Worm (Caenorhabditis elegans): Measurements from ENCODE around the gene dhhc-4.

dhhc-4 gene

DNA sequence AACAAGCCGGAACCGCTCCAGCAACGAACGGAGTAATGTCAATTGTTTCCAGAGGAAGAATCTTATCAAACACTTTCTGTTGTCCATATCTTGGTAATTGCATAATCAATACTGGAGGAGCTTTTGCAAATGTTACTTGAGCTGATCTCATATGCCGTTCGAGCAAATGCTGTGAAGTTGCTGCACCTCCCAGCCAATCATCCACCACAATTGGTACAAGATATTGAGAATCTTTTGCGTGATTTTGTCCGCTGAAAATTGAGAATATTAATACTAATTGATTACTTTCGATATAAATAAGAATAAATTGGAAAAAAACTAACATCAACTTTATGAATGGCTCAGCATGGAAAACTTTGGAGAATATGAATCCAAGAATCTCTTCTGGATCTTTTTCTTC is 32.1 kb upstream of the dhhc-4 start:
- no peak for TF ChIP-seq ztf-29 (GFP tag; IDR thresholded peaks at IDR 0.05)
- TF ChIP-seq cog-1 (tag; optimal IDR thresholded peaks at IDR 0.05) = no peak
- TF ChIP-seq flt-1 (GFP tag; IDR thresholded peaks at IDR 0.05) = no peak
- TF ChIP-seq ztf-23 (GFP tag; IDR thresholded peaks at IDR 0.05) = no peak
- TF ChIP-seq med-1 (GFP tag; optimal IDR thresholded peaks at IDR 0.05; ENCODE audit: insufficient read depth) = no peak
- TF ChIP-seq T22C8.4 (GFP tag; IDR thresholded peaks at IDR 0.05) = no peak
- no peak for TF ChIP-seq klf-2 (GFP tag; conservative IDR thresholded peaks at IDR 0.05)
- TF ChIP-seq ref-1 (GFP tag; conservative IDR thresholded peaks at IDR 0.05) = no peak
- no peak for TF ChIP-seq tab-1 (GFP tag; IDR thresholded peaks at IDR 0.05)

DNA sequence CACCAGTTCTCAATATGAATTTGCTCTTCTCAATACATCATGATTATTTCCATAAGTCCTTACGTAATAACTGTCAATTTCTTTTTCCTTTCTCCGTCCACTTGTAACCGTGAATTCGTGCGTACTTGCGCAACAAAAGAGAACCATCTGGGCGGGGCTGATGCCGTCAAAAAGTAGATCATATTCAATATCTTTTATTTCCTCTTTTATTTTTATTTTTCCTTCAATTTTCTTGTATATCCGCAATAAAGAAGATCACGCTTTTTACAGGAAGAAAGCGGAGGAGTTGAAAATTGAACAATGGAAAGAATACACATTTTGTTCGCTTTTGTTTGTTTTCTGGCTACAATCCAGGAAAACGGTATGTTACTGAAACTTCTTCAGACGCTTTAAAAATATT is 25.3 kb upstream of the dhhc-4 start, which contains the start of gene mam-7:
mam-7 (plus strand) TSS at position 301 of the 400 bp plus-strand sequence.
- TF ChIP-seq ref-1 (GFP tag; conservative IDR thresholded peaks at IDR 0.05) (no peak), T22C8.4 (GFP tag; IDR thresholded peaks at IDR 0.05) (no peak), ztf-23 (GFP tag; IDR thresholded peaks at IDR 0.05) (no peak)

DNA sequence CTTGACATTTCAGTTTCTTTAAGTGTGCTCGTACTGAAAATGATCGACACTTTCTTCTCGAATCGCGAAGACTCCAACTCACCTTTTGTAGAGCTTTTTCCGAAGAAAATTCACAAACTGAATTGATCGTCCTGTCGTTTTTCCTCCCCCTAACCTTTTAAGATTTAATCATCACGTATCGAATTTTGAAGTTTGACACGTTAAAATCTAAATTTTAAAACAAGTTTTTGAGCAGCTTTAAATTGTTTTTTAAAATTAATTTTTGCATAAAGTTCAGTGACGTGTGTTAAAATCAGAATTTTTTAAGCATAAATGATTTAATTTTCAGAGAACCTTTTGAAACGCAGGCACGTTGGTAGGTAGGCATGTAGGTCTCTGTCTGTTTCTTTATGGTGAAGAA is 23.7 kb upstream of the dhhc-4 start, which contains the start of gene alg-4:
alg-4 (minus strand) TSS at position 101 of the 400 bp plus-strand sequence.
- no peak for TF ChIP-seq ztf-23 (GFP tag; IDR thresholded peaks at IDR 0.05)
- TF ChIP-seq ztf-29 (GFP tag; IDR thresholded peaks at IDR 0.05) = no peak
- no peak for TF ChIP-seq ref-1 (GFP tag; conservative IDR thresholded peaks at IDR 0.05)
- TF ChIP-seq klf-2 (GFP tag; conservative IDR thresholded peaks at IDR 0.05) = no peak
- TF ChIP-seq T22C8.4 (GFP tag; IDR thresholded peaks at IDR 0.05) = no peak
- TF ChIP-seq tab-1 (GFP tag; IDR thresholded peaks at IDR 0.05) = no peak
- TF ChIP-seq flt-1 (GFP tag; IDR thresholded peaks at IDR 0.05) = no peak
- no peak for TF ChIP-seq cog-1 (tag; optimal IDR thresholded peaks at IDR 0.05)
- no peak for TF ChIP-seq med-1 (GFP tag; optimal IDR thresholded peaks at IDR 0.05; ENCODE audit: insufficient read depth)

DNA sequence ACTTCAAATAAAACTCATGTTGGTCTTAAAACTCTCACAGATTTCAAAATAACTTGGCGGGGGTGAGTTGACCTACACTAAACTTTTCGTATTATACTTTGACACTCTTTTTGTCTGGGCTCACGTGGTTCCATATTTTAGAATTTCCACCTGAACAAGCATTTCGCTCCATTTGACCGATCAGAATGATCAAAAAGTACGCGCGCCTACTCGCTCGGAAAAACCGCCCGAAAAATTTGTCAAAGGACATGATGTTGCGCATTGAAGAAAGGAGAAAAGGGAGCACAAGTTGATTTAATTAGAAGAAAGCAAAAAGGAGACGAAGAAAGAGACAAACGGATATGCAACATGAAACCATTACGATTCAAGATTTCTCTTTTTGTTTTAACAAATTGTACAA is 18.7 kb upstream of the dhhc-4 start:
- TF ChIP-seq flt-1 (GFP tag; IDR thresholded peaks at IDR 0.05) (no peak), T22C8.4 (GFP tag; IDR thresholded peaks at IDR 0.05) (no peak), ztf-29 (GFP tag; IDR thresholded peaks at IDR 0.05) (no peak), tab-1 (GFP tag; IDR thresholded peaks at IDR 0.05) (no peak), klf-2 (GFP tag; conservative IDR thresholded peaks at IDR 0.05) (no peak), med-1 (GFP tag; optimal IDR thresholded peaks at IDR 0.05; ENCODE audit: insufficient read depth) (no peak), ztf-23 (GFP tag; IDR thresholded peaks at IDR 0.05) (no peak), ref-1 (GFP tag; conservative IDR thresholded peaks at IDR 0.05) (no peak)

DNA sequence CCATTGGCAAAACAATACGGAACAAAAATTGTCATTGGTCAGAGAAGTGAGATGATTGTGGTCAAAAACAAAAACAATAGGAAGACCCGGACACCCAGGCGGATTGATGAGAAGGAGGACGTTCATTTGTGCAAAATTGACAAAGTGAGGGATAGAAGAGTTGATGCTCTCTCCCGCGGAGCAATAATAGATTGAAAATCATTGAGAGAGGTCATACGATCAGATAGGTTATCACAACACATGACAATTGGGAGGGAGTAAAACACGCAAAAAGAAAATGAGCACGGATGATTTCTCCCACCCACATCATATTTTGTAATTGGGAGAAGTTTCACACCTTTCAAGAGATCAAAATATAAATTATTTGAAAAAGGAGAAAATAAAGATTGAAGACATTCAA is 18.0 kb upstream of the dhhc-4 start:
- TF ChIP-seq ztf-29 (GFP tag; IDR thresholded peaks at IDR 0.05) (no peak), tab-1 (GFP tag; IDR thresholded peaks at IDR 0.05) (no peak), med-1 (GFP tag; optimal IDR thresholded peaks at IDR 0.05; ENCODE audit: insufficient read depth) (no peak), ztf-23 (GFP tag; IDR thresholded peaks at IDR 0.05) (no peak), ref-1 (GFP tag; conservative IDR thresholded peaks at IDR 0.05) (no peak), klf-2 (GFP tag; conservative IDR thresholded peaks at IDR 0.05) (no peak), cog-1 (tag; optimal IDR thresholded peaks at IDR 0.05) (no peak), T22C8.4 (GFP tag; IDR thresholded peaks at IDR 0.05) (no peak), flt-1 (GFP tag; IDR thresholded peaks at IDR 0.05) (no peak)

DNA sequence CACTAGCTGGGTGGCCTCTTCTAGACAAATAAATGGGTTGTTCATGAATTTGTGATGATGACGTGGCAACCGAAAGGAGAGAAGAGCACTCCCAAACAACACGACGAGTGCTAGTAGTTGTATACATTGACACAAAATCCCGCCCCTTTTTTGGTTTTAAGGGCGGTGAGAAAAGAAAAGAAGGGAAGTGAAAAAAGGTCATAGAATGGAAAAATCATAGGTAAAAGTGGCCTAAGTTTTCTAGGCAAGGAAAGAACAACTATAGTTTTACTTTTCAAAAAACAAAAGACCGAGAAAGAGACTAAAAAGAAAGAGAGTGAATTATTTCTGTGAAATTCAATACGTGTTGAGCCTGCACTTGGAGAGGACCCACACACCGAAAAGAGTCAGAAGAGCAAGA is 11.2 kb upstream of the dhhc-4 start, which contains the start of gene ZK757.2:
ZK757.2 (minus strand) TSS at position 101 of the 400 bp plus-strand sequence.
- TF ChIP-seq flt-1 (GFP tag; IDR thresholded peaks at IDR 0.05) = no peak
- TF ChIP-seq cog-1 (tag; optimal IDR thresholded peaks at IDR 0.05) = no peak
- no peak for TF ChIP-seq tab-1 (GFP tag; IDR thresholded peaks at IDR 0.05)
- TF ChIP-seq ztf-23 (GFP tag; IDR thresholded peaks at IDR 0.05) = no peak
- no peak for TF ChIP-seq ref-1 (GFP tag; conservative IDR thresholded peaks at IDR 0.05)
- TF ChIP-seq T22C8.4 (GFP tag; IDR thresholded peaks at IDR 0.05) = no peak
- TF ChIP-seq med-1 (GFP tag; optimal IDR thresholded peaks at IDR 0.05; ENCODE audit: insufficient read depth) = no peak
- no peak for TF ChIP-seq ztf-29 (GFP tag; IDR thresholded peaks at IDR 0.05)

DNA sequence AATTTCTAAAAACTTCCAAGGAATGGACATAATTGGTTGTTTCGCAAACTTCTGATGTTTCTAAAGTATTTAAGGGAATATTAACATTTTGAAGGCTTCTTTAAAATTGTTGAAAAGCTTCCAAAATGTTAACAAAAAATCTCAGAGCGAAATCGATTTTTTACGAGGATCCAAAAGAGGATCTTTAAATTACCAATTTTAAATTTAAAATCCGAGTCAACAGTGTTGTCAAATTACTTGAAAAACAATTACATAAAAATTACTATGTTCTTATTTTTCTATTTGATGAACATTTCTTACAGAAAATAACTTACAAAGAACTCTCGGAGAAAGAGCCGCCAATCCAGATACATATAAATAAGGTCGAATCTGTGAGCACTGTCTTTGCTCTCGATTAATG is 9.4 kb upstream of the dhhc-4 start, which contains the start of gene ZK757.10:
ZK757.10 (plus strand) TSS at position 301 of the 400 bp plus-strand sequence.
- TF ChIP-seq cog-1 (tag; optimal IDR thresholded peaks at IDR 0.05) (no peak), ztf-23 (GFP tag; IDR thresholded peaks at IDR 0.05) (no peak), T22C8.4 (GFP tag; IDR thresholded peaks at IDR 0.05) (no peak), flt-1 (GFP tag; IDR thresholded peaks at IDR 0.05) (no peak)

DNA sequence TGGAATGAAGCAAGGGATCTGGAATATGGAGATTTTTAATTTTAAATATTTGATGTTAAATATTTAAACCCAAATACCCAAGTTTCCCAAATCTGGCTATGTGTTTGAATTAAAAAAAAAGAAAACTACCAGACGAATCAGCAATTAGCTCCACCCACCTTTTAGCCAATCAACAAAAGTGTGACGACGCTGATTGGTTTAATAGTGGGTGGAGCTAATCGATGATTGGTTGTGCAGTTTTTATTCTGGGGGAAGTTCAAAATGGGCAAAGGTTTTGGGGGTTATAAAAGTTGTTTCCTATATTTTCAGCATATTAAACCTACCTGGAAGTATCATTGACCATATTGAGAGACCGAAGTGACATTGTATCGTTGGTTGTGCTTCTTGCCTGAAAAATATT is 6.9 kb upstream of the dhhc-4 start:
- TF ChIP-seq klf-2 (GFP tag; conservative IDR thresholded peaks at IDR 0.05) = no peak
- TF ChIP-seq med-1 (GFP tag; optimal IDR thresholded peaks at IDR 0.05; ENCODE audit: insufficient read depth) = no peak
- TF ChIP-seq ztf-29 (GFP tag; IDR thresholded peaks at IDR 0.05) = no peak
- TF ChIP-seq ref-1 (GFP tag; conservative IDR thresholded peaks at IDR 0.05) = no peak
- no peak for TF ChIP-seq cog-1 (tag; optimal IDR thresholded peaks at IDR 0.05)
- no peak for TF ChIP-seq ztf-23 (GFP tag; IDR thresholded peaks at IDR 0.05)
- no peak for TF ChIP-seq flt-1 (GFP tag; IDR thresholded peaks at IDR 0.05)
- TF ChIP-seq T22C8.4 (GFP tag; IDR thresholded peaks at IDR 0.05) = no peak
- no peak for TF ChIP-seq tab-1 (GFP tag; IDR thresholded peaks at IDR 0.05)

DNA sequence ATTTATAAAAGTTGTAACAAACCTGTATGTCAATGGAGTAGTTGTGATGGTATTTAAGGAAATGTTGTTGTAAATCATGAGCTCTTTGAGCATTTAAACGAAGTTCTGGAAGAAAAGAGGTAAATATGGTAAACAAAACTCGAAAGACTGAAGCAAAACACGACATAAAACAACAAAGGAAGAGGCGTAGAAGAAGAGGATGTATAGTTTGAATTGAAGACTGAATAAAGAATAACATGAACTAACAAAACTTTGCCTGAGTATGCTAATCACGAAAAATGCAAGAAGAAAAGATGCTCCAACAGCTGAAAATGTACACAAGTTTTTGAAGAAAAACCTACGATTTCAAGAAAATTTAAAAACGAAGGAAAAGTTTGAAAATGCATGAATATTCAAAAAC is 3.4 kb upstream of the dhhc-4 start, which contains the start of gene ZK757.1:
ZK757.1 (minus strand) TSS at position 101 of the 400 bp plus-strand sequence.
- TF ChIP-seq med-1 (GFP tag; optimal IDR thresholded peaks at IDR 0.05; ENCODE audit: insufficient read depth) = no peak
- no peak for TF ChIP-seq flt-1 (GFP tag; IDR thresholded peaks at IDR 0.05)
- no peak for TF ChIP-seq cog-1 (tag; optimal IDR thresholded peaks at IDR 0.05)
- TF ChIP-seq ztf-29 (GFP tag; IDR thresholded peaks at IDR 0.05) = no peak
- TF ChIP-seq ztf-23 (GFP tag; IDR thresholded peaks at IDR 0.05) = no peak
- no peak for TF ChIP-seq tab-1 (GFP tag; IDR thresholded peaks at IDR 0.05)
- no peak for TF ChIP-seq klf-2 (GFP tag; conservative IDR thresholded peaks at IDR 0.05)
- TF ChIP-seq T22C8.4 (GFP tag; IDR thresholded peaks at IDR 0.05) = no peak
- no peak for TF ChIP-seq ref-1 (GFP tag; conservative IDR thresholded peaks at IDR 0.05)

DNA sequence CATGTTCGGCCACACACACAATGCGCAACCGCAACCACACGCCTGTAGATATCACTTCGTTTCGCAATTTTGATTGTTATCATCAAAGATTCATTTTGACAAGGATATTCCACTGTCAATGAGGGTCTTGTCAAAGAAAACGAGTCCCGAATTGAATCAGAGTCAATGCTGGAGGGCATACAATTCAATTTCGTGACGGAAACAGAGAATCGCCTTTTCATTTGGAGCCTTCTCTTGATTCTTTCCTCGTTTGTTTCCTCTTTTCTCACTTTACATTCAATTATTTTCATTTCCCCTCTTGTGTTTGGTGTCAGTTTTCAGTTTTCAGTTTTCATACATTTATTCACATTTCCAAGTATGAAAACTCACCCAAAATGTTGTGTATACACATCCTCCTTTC is 240 bp downstream of the dhhc-4 start:
- TF ChIP-seq klf-2 (GFP tag; conservative IDR thresholded peaks at IDR 0.05) (no peak), ref-1 (GFP tag; conservative IDR thresholded peaks at IDR 0.05) (no peak), T22C8.4 (GFP tag; IDR thresholded peaks at IDR 0.05) (no peak), cog-1 (tag; optimal IDR thresholded peaks at IDR 0.05) (no peak), tab-1 (GFP tag; IDR thresholded peaks at IDR 0.05) (no peak), ztf-29 (GFP tag; IDR thresholded peaks at IDR 0.05) (no peak), ztf-23 (GFP tag; IDR thresholded peaks at IDR 0.05) (no peak), flt-1 (GFP tag; IDR thresholded peaks at IDR 0.05) (no peak), med-1 (GFP tag; optimal IDR thresholded peaks at IDR 0.05; ENCODE audit: insufficient read depth) (no peak)
